Worm (Caenorhabditis elegans) whole organism, L4 larva: ENCODE results near the gene F23B2.10.

ENCODE experiments used
- ZK546.5 ChIP-seq, 2 experiments: sonication (generic microtip); optimal IDR thresholded peaks; 2 replicates each; lab custom pipeline; 2017; ENCODE audit warnings: missing biosample characterization in 2 of 2, missing genetic modification characterization in 2 of 2
- lin-13 ChIP-seq: fragments of 150-350 bp; optimal IDR thresholded peaks from 2 replicates; lab custom pipeline; 2014; ENCODE audit warnings: missing biosample characterization, missing genetic modification reagents, missing genetic modification characterization
- rbr-2 ChIP-seq: sonication (generic microtip); optimal IDR thresholded peaks from 2 replicates; lab custom pipeline; 2016; ENCODE audit warnings: missing genotype, missing genetic modification characterization, missing compliant biosample characterization
- unc-39 ChIP-seq: sonication (generic microtip); optimal IDR thresholded peaks from 2 replicates; lab custom pipeline; 2017; ENCODE audit warnings: missing biosample characterization, missing genetic modification characterization

ce11 chrIV:9114078-9114477 lies 40.1 kb downstream of the F23B2.10 start:
- TF ChIP-seq unc-39 (tag; lab: Kevin White, UChicago) (no peak), ZK546.5 (tag; optimal IDR thresholded peaks at IDR 0.05; lab: Kevin White, UChicago) (no peak), lin-13 (GFP tag; lab: Kevin White, UChicago) (no peak), rbr-2 (tag; lab: Kevin White, UChicago) (no peak)
